Worm (Caenorhabditis elegans): ENCODE measurements around the gene sdpn-1.

sdpn-1 gene

ce11 chrX:8029080-8029479 is 31.1 kb upstream of the sdpn-1 start, which contains the start of gene C34D10.1 (continued):
- TF ChIP-seq sma-9 (GFP tag; optimal IDR thresholded peaks at IDR 0.05) = peak; percentile 69
- TF ChIP-seq sma-9 (tag; optimal IDR thresholded peaks at IDR 0.05) = no peak
- peak; percentile 67 for TF ChIP-seq lin-13 (GFP tag; optimal IDR thresholded peaks at IDR 0.05)
- TF ChIP-seq ztf-4 (tag; optimal IDR thresholded peaks at IDR 0.05) = peak; percentile 77

- no peak for TF ChIP-seq nhr-77 (tag; optimal IDR thresholded peaks at IDR 0.05)
- TF ChIP-seq ztf-11 (tag; optimal IDR thresholded peaks at IDR 0.05) = no peak
- TF ChIP-seq nhr-6 (tag; optimal IDR thresholded peaks at IDR 0.05) = no peak
- no peak for TF ChIP-seq nhr-11 (tag; optimal IDR thresholded peaks at IDR 0.05)
- no peak for TF ChIP-seq nhr-237 (tag; optimal IDR thresholded peaks at IDR 0.05)
- TF ChIP-seq peb-1 (tag; optimal IDR thresholded peaks at IDR 0.05) = no peak
- TF ChIP-seq nhr-21 (tag; optimal IDR thresholded peaks at IDR 0.05) = no peak
- no peak for TF ChIP-seq skn-1 (tag; optimal IDR thresholded peaks at IDR 0.05)
- no peak for TF ChIP-seq ztf-4 (tag; optimal IDR thresholded peaks at IDR 0.05)
- no peak for TF ChIP-seq mab-5 (tag; optimal IDR thresholded peaks at IDR 0.05)
- no peak for TF ChIP-seq lin-39 (tag; optimal IDR thresholded peaks at IDR 0.05)
Observed at ce11 chrX:8027509-8027908, 29.5 kb upstream of the sdpn-1 start.

ce11 chrX:8026709-8027108 is 28.7 kb upstream of the sdpn-1 start:
- TF ChIP-seq sma-3 (GFP tag; optimal IDR thresholded peaks at IDR 0.05) = peak; percentile 25
- TF ChIP-seq nhr-129 (tag; optimal IDR thresholded peaks at IDR 0.05) = peak; percentile 33
- peak; percentile 9 for TF ChIP-seq ama-1 (optimal IDR thresholded peaks at IDR 0.05)
- TF ChIP-seq lsy-2 (tag; optimal IDR thresholded peaks at IDR 0.05) = peak in 1 of 2 experiments; percentile 63
- peak; percentile 52 for TF ChIP-seq sma-9 (GFP tag; optimal IDR thresholded peaks at IDR 0.05)
- no peak for TF ChIP-seq sma-9 (tag; optimal IDR thresholded peaks at IDR 0.05)
- peak; percentile 20 for TF ChIP-seq blmp-1 (tag; optimal IDR thresholded peaks at IDR 0.05; ENCODE audit: insufficient read depth)
- TF ChIP-seq nhr-25 (tag; optimal IDR thresholded peaks at IDR 0.05) = peak; percentile 31
- TF ChIP-seq dmd-4 (tag; optimal IDR thresholded peaks at IDR 0.05) = no peak
- no peak for TF ChIP-seq ztf-1 (GFP tag; conservative IDR thresholded peaks at IDR 0.05)
- TF ChIP-seq crh-2 (tag; optimal IDR thresholded peaks at IDR 0.05) = peak; percentile 36
- no peak for TF ChIP-seq nhr-23 (tag; optimal IDR thresholded peaks at IDR 0.05)

ce11 chrX:8022728-8023127 is 24.7 kb upstream of the sdpn-1 start:
- TF ChIP-seq ztf-11 (tag; optimal IDR thresholded peaks at IDR 0.05) (no peak), lin-13 (GFP tag; optimal IDR thresholded peaks at IDR 0.05) (no peak), aly-2 (tag; optimal IDR thresholded peaks at IDR 0.05) (no peak), skn-1 (tag; optimal IDR thresholded peaks at IDR 0.05) (no peak), alr-1 (tag; optimal IDR thresholded peaks at IDR 0.05) (no peak), zag-1 (tag; optimal IDR thresholded peaks at IDR 0.05) (no peak), sma-9 (GFP tag; optimal IDR thresholded peaks at IDR 0.05) (peak; percentile 53), sma-9 (tag; optimal IDR thresholded peaks at IDR 0.05) (no peak), ZK546.5 (tag; optimal IDR thresholded peaks at IDR 0.05) (no peak), nhr-25 (tag; optimal IDR thresholded peaks at IDR 0.05) (no peak), sma-3 (GFP tag; optimal IDR thresholded peaks at IDR 0.05) (no peak), elt-3 (tag; optimal IDR thresholded peaks at IDR 0.05) (no peak), gmeb-1 (tag; optimal IDR thresholded peaks at IDR 0.05) (peak; percentile 2), blmp-1 (tag; optimal IDR thresholded peaks at IDR 0.05; ENCODE audit: insufficient read depth) (no peak), F13H6.1 (tag; optimal IDR thresholded peaks at IDR 0.05) (no peak), ceh-16 (tag; optimal IDR thresholded peaks at IDR 0.05) (no peak), ztf-4 (tag; optimal IDR thresholded peaks at IDR 0.05) (no peak), nhr-77 (tag; optimal IDR thresholded peaks at IDR 0.05) (no peak), sem-4 (tag; optimal IDR thresholded peaks at IDR 0.05) (no peak), nhr-6 (tag; optimal IDR thresholded peaks at IDR 0.05) (no peak), mab-5 (tag; optimal IDR thresholded peaks at IDR 0.05) (no peak), crh-2 (tag; optimal IDR thresholded peaks at IDR 0.05) (peak; percentile 56), ceh-82 (tag; optimal IDR thresholded peaks at IDR 0.05) (no peak), C34F6.9 (tag; optimal IDR thresholded peaks at IDR 0.05) (no peak), lsy-2 (tag; optimal IDR thresholded peaks at IDR 0.05) (no peak), nhr-21 (tag; optimal IDR thresholded peaks at IDR 0.05) (no peak), unc-62 (GFP tag; optimal IDR thresholded peaks at IDR 0.05) (no peak), Y55F3AM.14 (GFP tag; optimal IDR thresholded peaks at IDR 0.05) (no peak), egl-27 (tag; optimal IDR thresholded peaks at IDR 0.05) (no peak), ama-1 (optimal IDR thresholded peaks at IDR 0.05) (no peak), elt-1 (tag; optimal IDR thresholded peaks at IDR 0.05) (no peak), dmd-4 (tag; optimal IDR thresholded peaks at IDR 0.05) (no peak), R02D3.7 (tag; optimal IDR thresholded peaks at IDR 0.05) (no peak), nhr-237 (tag; optimal IDR thresholded peaks at IDR 0.05) (no peak), mdl-1 (tag; optimal IDR thresholded peaks at IDR 0.05) (peak in 1 of 2 experiments; percentile 42), ztf-1 (GFP tag; conservative IDR thresholded peaks at IDR 0.05) (no peak), mbf-1 (tag; optimal IDR thresholded peaks at IDR 0.05) (no peak), peb-1 (tag; optimal IDR thresholded peaks at IDR 0.05) (no peak), nhr-12 (tag; optimal IDR thresholded peaks at IDR 0.05) (no peak), nhr-129 (tag; optimal IDR thresholded peaks at IDR 0.05) (peak; percentile 61), unc-39 (tag; optimal IDR thresholded peaks at IDR 0.05) (no peak), nhr-10 (tag; optimal IDR thresholded peaks at IDR 0.05) (no peak), lin-39 (tag; optimal IDR thresholded peaks at IDR 0.05) (no peak), fos-1 (tag; optimal IDR thresholded peaks at IDR 0.05) (peak; percentile 30)
